Fruit fly (Drosophila melanogaster): ENCODE measurements around the gene hng2.

hng2 gene

dm6 chr3R:8798332-8798731, 7.8 kb upstream of the hng2 start:
- TF ChIP-seq dl (GFP tag; optimal IDR thresholded peaks at IDR 0.05; ENCODE audit: insufficient read depth in 1 of 2, partially characterized antibody in 2 of 2): no peak
- TF ChIP-seq pan (optimal IDR thresholded peaks at IDR 0.05): no peak
- TF ChIP-seq sage (GFP tag; optimal IDR thresholded peaks at IDR 0.05): no peak
- TF ChIP-seq Abd-B (GFP tag; optimal IDR thresholded peaks at IDR 0.05): no peak
- TF ChIP-seq Vsx2 (GFP tag; optimal IDR thresholded peaks at IDR 0.05; ENCODE audit: partially characterized antibody): no peak
- TF ChIP-seq Sp1 (GFP tag; optimal IDR thresholded peaks at IDR 0.05): no peak

- TF ChIP-seq Abd-B (GFP tag; optimal IDR thresholded peaks at IDR 0.05) (no peak), rgr (GFP tag; optimal IDR thresholded peaks at IDR 0.05) (no peak), pan (optimal IDR thresholded peaks at IDR 0.05) (no peak), Dfd (GFP tag; optimal IDR thresholded peaks at IDR 0.05) (no peak), sage (GFP tag; optimal IDR thresholded peaks at IDR 0.05) (no peak), fru (GFP tag; optimal IDR thresholded peaks at IDR 0.05) (no peak), usp (GFP tag; optimal IDR thresholded peaks at IDR 0.05) (no peak), CrebA (GFP tag; optimal IDR thresholded peaks at IDR 0.05; ENCODE audit: borderline replicate concordance) (no peak), Vsx2 (GFP tag; optimal IDR thresholded peaks at IDR 0.05; ENCODE audit: partially characterized antibody) (no peak), foxo (GFP tag; optimal IDR thresholded peaks at IDR 0.05) (no peak)
These were observed 6.3 kb upstream of the hng2 start for dm6 chr3R:8799866-8800265.

- TF ChIP-seq tai (GFP tag; optimal IDR thresholded peaks at IDR 0.05): no peak
- TF ChIP-seq ey (GFP tag; optimal IDR thresholded peaks at IDR 0.05): peak; percentile 21
- TF ChIP-seq Myc (optimal IDR thresholded peaks at IDR 0.05): peak; percentile 33
- no peak for TF ChIP-seq dmrt93B (GFP tag; optimal IDR thresholded peaks at IDR 0.05)
- peak; percentile 29 for TF ChIP-seq psq (GFP tag; optimal IDR thresholded peaks at IDR 0.05)
- TF ChIP-seq Rel (GFP tag; optimal IDR thresholded peaks at IDR 0.05): no peak
- peak; percentile 10 for TF ChIP-seq Rel (tag; optimal IDR thresholded peaks at IDR 0.05)
- no peak for TF ChIP-seq fru (GFP tag; optimal IDR thresholded peaks at IDR 0.05)
- peak; percentile 29 for TF ChIP-seq dsf (GFP tag; optimal IDR thresholded peaks at IDR 0.05; ENCODE audit: borderline replicate concordance)
- no peak for TF ChIP-seq CG32264 (GFP tag; optimal IDR thresholded peaks at IDR 0.05)
- TF ChIP-seq foxo (GFP tag; optimal IDR thresholded peaks at IDR 0.05): no peak
- peak; percentile 5 for TF ChIP-seq OdsH (GFP tag; optimal IDR thresholded peaks at IDR 0.05)
- TF ChIP-seq Sp1 (GFP tag; optimal IDR thresholded peaks at IDR 0.05): peak; percentile 5
- TF ChIP-seq Dfd (GFP tag; optimal IDR thresholded peaks at IDR 0.05): no peak
- TF ChIP-seq Hnf4 (GFP tag; optimal IDR thresholded peaks at IDR 0.05): peak; percentile 50
- peak; percentile 29 for TF ChIP-seq rgr (GFP tag; optimal IDR thresholded peaks at IDR 0.05)
- TF ChIP-seq sv (GFP tag; optimal IDR thresholded peaks at IDR 0.05): no peak
- peak; percentile 86 for TF ChIP-seq Jra (GFP tag; optimal IDR thresholded peaks at IDR 0.05)
- TF ChIP-seq Abd-B (GFP tag; optimal IDR thresholded peaks at IDR 0.05): no peak
- no peak for TF ChIP-seq CrebA (GFP tag; optimal IDR thresholded peaks at IDR 0.05; ENCODE audit: borderline replicate concordance)
- TF ChIP-seq HLH106 (tag; optimal IDR thresholded peaks at IDR 0.05): peak; percentile 4
- no peak for TF ChIP-seq Hr78 (GFP tag; optimal IDR thresholded peaks at IDR 0.05)
- no peak for TF ChIP-seq CG9705 (GFP tag; optimal IDR thresholded peaks at IDR 0.05)
- TF ChIP-seq GATAd (GFP tag; optimal IDR thresholded peaks at IDR 0.05): no peak
- TF ChIP-seq jim (GFP tag; optimal IDR thresholded peaks at IDR 0.05): no peak
- no peak for TF ChIP-seq Dif (GFP tag; optimal IDR thresholded peaks at IDR 0.05; ENCODE audit: partially characterized antibody)
- TF ChIP-seq brk (GFP tag; optimal IDR thresholded peaks at IDR 0.05): no peak
- TF ChIP-seq h (GFP tag; optimal IDR thresholded peaks at IDR 0.05): peak; percentile 43
- TF ChIP-seq br (GFP tag; optimal IDR thresholded peaks at IDR 0.05): no peak
These were observed 4.9 kb upstream of the hng2 start, which contains the start of the genes Pif1A, Pif1B and CCT7 for dm6 chr3R:8801126-8801762. Gene Pif1A (minus strand): TSS chr3R:8801176. Gene Pif1B (minus strand): TSS chr3R:8801176. Gene CCT7 (plus strand): TSS chr3R:8801564.

- TF ChIP-seq ey (GFP tag; optimal IDR thresholded peaks at IDR 0.05) (no peak), fru (GFP tag; optimal IDR thresholded peaks at IDR 0.05) (no peak), Abd-B (GFP tag; optimal IDR thresholded peaks at IDR 0.05) (no peak), Dif (GFP tag; optimal IDR thresholded peaks at IDR 0.05; ENCODE audit: partially characterized antibody) (no peak), Dfd (GFP tag; optimal IDR thresholded peaks at IDR 0.05) (no peak)
These were observed 702 bp upstream of the hng2 start, which contains the start of gene CG9839 for dm6 chr3R:8805388-8805852. Gene CG9839 (minus strand): TSS chr3R:8805802.
